Fruit fly (Drosophila melanogaster) whole organism, embryonic: ENCODE results near the gene BomT3.

Experiments used
- C15 ChIP-seq: fragments of 200-800 bp; sonication (Bioruptor generic); IDR thresholded peaks from 3 replicates; pipeline ENCODE4 v1.3.6; 2022; ENCODE audit warnings: missing biosample characterization, missing genetic modification characterization
- CG10147 ChIP-seq: fragments of 200-800 bp; sonication (Bioruptor generic); optimal IDR thresholded peaks from 2 replicates; lab custom pipeline; 2019; ENCODE audit warnings: missing biosample characterization, mild to moderate bottlenecking, missing genetic modification characterization, moderate library complexity
- CG11723 ChIP-seq: fragments of 200-800 bp; sonication (Bioruptor generic); optimal IDR thresholded peaks from 2 replicates; lab custom pipeline; 2017; ENCODE audit warnings: missing biosample characterization, mild to moderate bottlenecking, missing genetic modification characterization
- CG12236 ChIP-seq: fragments of 200-800 bp; sonication (Bioruptor generic); optimal IDR thresholded peaks from 2 replicates; lab custom pipeline; 2016; ENCODE audit warnings: missing biosample characterization, missing genetic modification characterization
- CG13123 ChIP-seq: fragments of 200-800 bp; sonication (Bioruptor generic); optimal IDR thresholded peaks from 2 replicates; lab custom pipeline; 2016; ENCODE audit warnings: missing biosample characterization, missing genetic modification characterization
- CG14667 ChIP-seq: fragments of 200-800 bp; sonication (Bioruptor generic); IDR thresholded peaks from 2 replicates; pipeline ENCODE4 v1.3.6; 2022; ENCODE audit warnings: missing biosample characterization, missing genetic modification characterization
- CG1529 ChIP-seq: fragments of 200-800 bp; sonication (Bioruptor generic); optimal IDR thresholded peaks from 3 replicates; lab custom pipeline; 2018; ENCODE audit warnings: missing biosample characterization, missing genetic modification characterization
- CG15696 ChIP-seq: fragments of 200-800 bp; sonication (Bioruptor generic); optimal IDR thresholded peaks from 2 replicates; lab custom pipeline; 2019; ENCODE audit warnings: missing biosample characterization, mild to moderate bottlenecking, missing genetic modification characterization, moderate library complexity
- CG17328 ChIP-seq: fragments of 200-800 bp; sonication (Bioruptor generic); IDR thresholded peaks from 2 replicates; pipeline ENCODE4 v1.3.6; 2022; ENCODE audit warnings: missing biosample characterization, missing genetic modification characterization
- CG17829 ChIP-seq: fragments of 200-800 bp; optimal IDR thresholded peaks from 2 replicates; lab custom pipeline; 2019; ENCODE audit warnings: missing biosample characterization, mild to moderate bottlenecking, missing genetic modification characterization, moderate library complexity
- CG1792 ChIP-seq: fragments of 200-800 bp; sonication (Bioruptor generic); optimal IDR thresholded peaks from 2 replicates; lab custom pipeline; 2016; ENCODE audit warnings: missing biosample characterization, missing genetic modification characterization
- CG2116 ChIP-seq: fragments of 200-800 bp; sonication (Bioruptor generic); optimal IDR thresholded peaks from 3 replicates; lab custom pipeline; 2018; ENCODE audit warnings: missing biosample characterization, mild to moderate bottlenecking, missing genetic modification characterization
- CG3726 ChIP-seq: fragments of 200-800 bp; sonication (Bioruptor generic); IDR thresholded peaks from 3 replicates; pipeline ENCODE4, ENCODE4 v1.3.6; 2022; ENCODE audit warnings: missing biosample characterization, missing genetic modification characterization
- CG7786 ChIP-seq: fragments of 200-800 bp; sonication (Bioruptor generic); optimal IDR thresholded peaks from 2 replicates; lab custom pipeline; 2016; ENCODE audit warnings: missing biosample characterization, missing genetic modification characterization
- CG7928 ChIP-seq: fragments of 200-800 bp; sonication (Bioruptor generic); optimal IDR thresholded peaks from 2 replicates; lab custom pipeline; 2017; ENCODE audit warnings: missing biosample characterization, mild to moderate bottlenecking, missing genetic modification characterization
- CG8478 ChIP-seq: fragments of >200 bp; optimal IDR thresholded peaks from 2 replicates; lab custom pipeline; 2018
- CkIIα-i1 ChIP-seq: fragments of 200-800 bp; sonication (Bioruptor generic); IDR thresholded peaks from 2 replicates; pipeline ENCODE4 v1.3.6; 2022; ENCODE audit warnings: missing biosample characterization, missing genetic modification characterization
- CrebB ChIP-seq: fragments of 200-800 bp; sonication (Bioruptor generic); optimal IDR thresholded peaks from 3 replicates; lab custom pipeline; 2018; ENCODE audit warnings: missing biosample characterization, mild to moderate bottlenecking, missing genetic modification characterization
- Dek ChIP-seq: fragments of 200-800 bp; sonication (Bioruptor generic); optimal IDR thresholded peaks from 3 replicates; lab custom pipeline; 2019; ENCODE audit warnings: missing biosample characterization, mild to moderate bottlenecking, missing genetic modification characterization, moderate library complexity
- Dll ChIP-seq: fragments of 200-800 bp; sonication (Bioruptor generic); IDR thresholded peaks from 4 replicates; pipeline ENCODE4 v1.3.6; 2022; ENCODE audit warnings: missing biosample characterization, missing genetic modification characterization; ENCODE audit not compliant: partially characterized antibody
- Ets97D ChIP-seq: fragments of 200-800 bp; sonication (Bioruptor generic); optimal IDR thresholded peaks from 3 replicates; lab custom pipeline; 2016; ENCODE audit warnings: missing biosample characterization, missing genetic modification characterization
- Gsc ChIP-seq: fragments of 200-800 bp; sonication (Bioruptor generic); IDR thresholded peaks from 2 replicates; pipeline ENCODE4 v1.3.6; 2022; ENCODE audit warnings: missing biosample characterization, missing genetic modification characterization
- HLH4C ChIP-seq: fragments of 200-800 bp; sonication (Bioruptor generic); IDR thresholded peaks from 3 replicates; pipeline ENCODE4 v1.3.6; 2022; ENCODE audit warnings: missing biosample characterization, missing genetic modification characterization; ENCODE audit not compliant: partially characterized antibody
- HmgD ChIP-seq: fragments of 200-800 bp; sonication (Bioruptor generic); optimal IDR thresholded peaks from 3 replicates; lab custom pipeline; 2016; ENCODE audit warnings: missing biosample characterization, missing genetic modification characterization
- Hmr ChIP-seq: fragments of 200-800 bp; sonication (Bioruptor generic); optimal IDR thresholded peaks from 3 replicates; lab custom pipeline; 2017; ENCODE audit warnings: mild to moderate bottlenecking, missing biosample characterization, missing genetic modification reagents, missing genetic modification characterization
- Jarid2 ChIP-seq: fragments of 200-800 bp; sonication (Bioruptor generic); optimal IDR thresholded peaks from 3 replicates; lab custom pipeline; 2017; ENCODE audit warnings: mild to moderate bottlenecking, missing biosample characterization, missing genetic modification reagents, missing genetic modification characterization
- Nf-YA ChIP-seq: fragments of 200-800 bp; sonication (Bioruptor generic); IDR thresholded peaks from 2 replicates; pipeline ENCODE4 v1.3.6; 2022; ENCODE audit warnings: missing biosample characterization, missing genetic modification characterization
- Nf-YC ChIP-seq: fragments of 200-800 bp; optimal IDR thresholded peaks from 3 replicates; lab custom pipeline; 2019; ENCODE audit warnings: missing biosample characterization, mild to moderate bottlenecking, missing genetic modification characterization, moderate library complexity
- Sin3A ChIP-seq: fragments of >200 bp; optimal IDR thresholded peaks from 2 replicates; lab custom pipeline; 2018
- Sox100B ChIP-seq: fragments of 200-800 bp; sonication (Bioruptor generic); optimal IDR thresholded peaks from 3 replicates; lab custom pipeline; 2018; ENCODE audit warnings: missing biosample characterization, mild to moderate bottlenecking, missing genetic modification characterization
- bowl ChIP-seq: fragments of 200-800 bp; sonication (Bioruptor generic); IDR thresholded peaks from 2 replicates; pipeline ENCODE4 v1.3.6; 2022; ENCODE audit warnings: missing biosample characterization, missing genetic modification characterization
- cg ChIP-seq: fragments of 200-800 bp; sonication (Bioruptor generic); optimal IDR thresholded peaks from 3 replicates; lab custom pipeline; 2019; ENCODE audit warnings: missing biosample characterization, mild to moderate bottlenecking, missing genetic modification characterization, moderate library complexity
- crc ChIP-seq: fragments of 200-800 bp; sonication (Bioruptor generic); optimal IDR thresholded peaks from 2 replicates; lab custom pipeline; 2016; ENCODE audit warnings: missing biosample characterization, missing genetic modification characterization
- danr ChIP-seq: fragments of 200-800 bp; sonication (Bioruptor generic); IDR thresholded peaks from 2 replicates; pipeline ENCODE4 v1.3.6; 2022; ENCODE audit warnings: missing biosample characterization, missing genetic modification characterization
- dati ChIP-seq: fragments of 200-800 bp; sonication (Bioruptor generic); IDR thresholded peaks from 2 replicates; pipeline ENCODE4 v1.3.6; 2022; ENCODE audit warnings: missing biosample characterization, missing genetic modification characterization
- dimm ChIP-seq: fragments of 200-800 bp; sonication (Bioruptor generic); IDR thresholded peaks from 2 replicates; pipeline ENCODE4 v1.3.6; 2022; ENCODE audit warnings: missing biosample characterization, missing genetic modification characterization
- eve ChIP-seq, 2 experiments: fragments of >200 bp; optimal IDR thresholded peaks; 2 replicates each; lab custom pipeline; 2017; ENCODE audit warnings: missing biosample characterization in 2 of 2, missing genetic modification characterization in 2 of 2
- fd3F ChIP-seq: fragments of 200-800 bp; sonication (Bioruptor generic); optimal IDR thresholded peaks from 2 replicates; lab custom pipeline; 2018; ENCODE audit warnings: missing biosample characterization, mild to moderate bottlenecking, missing genetic modification characterization, moderate library complexity
- gro ChIP-seq: fragments of 200-800 bp; sonication (Bioruptor generic); optimal IDR thresholded peaks from 2 replicates; lab custom pipeline; 2016; ENCODE audit warnings: missing biosample characterization, missing genetic modification characterization
- gt ChIP-seq: fragments of 200-800 bp; sonication (Bioruptor generic); IDR thresholded peaks from 2 replicates; pipeline ENCODE4 v1.3.6; 2022; ENCODE audit warnings: missing biosample characterization, missing genetic modification characterization
- lov ChIP-seq, 2 experiments: fragments of 200-800 bp in 1 of 2; fragments of >200 bp in 1 of 2; sonication (Bioruptor generic) in 1 of 2; IDR thresholded peaks in 1 of 2; optimal IDR thresholded peaks in 1 of 2; 2 replicates in 1 of 2; 3 replicates in 1 of 2; pipeline versions ENCODE4 v1.3.6 to Lab custom; 2017 to 2022; ENCODE audit warnings: missing biosample characterization in 1 of 2, missing genetic modification characterization in 1 of 2
- nau ChIP-seq: fragments of 200-800 bp; sonication (Bioruptor generic); optimal IDR thresholded peaks from 3 replicates; lab custom pipeline; 2017; ENCODE audit warnings: missing biosample characterization, mild to moderate bottlenecking, missing genetic modification characterization, missing genetic modification reagents
- onecut ChIP-seq: fragments of 200-800 bp; sonication (Bioruptor generic); IDR thresholded peaks from 2 replicates; pipeline ENCODE4 v1.3.6; 2022; ENCODE audit warnings: missing biosample characterization, missing genetic modification characterization
- phol ChIP-seq: fragments of 200-800 bp; sonication (Bioruptor generic); optimal IDR thresholded peaks from 3 replicates; lab custom pipeline; 2018; ENCODE audit warnings: missing biosample characterization, mild to moderate bottlenecking, missing genetic modification characterization, moderate library complexity
- salm ChIP-seq: fragments of 200-800 bp; sonication (Bioruptor generic); optimal IDR thresholded peaks from 2 replicates; lab custom pipeline; 2018; ENCODE audit warnings: missing biosample characterization, mild to moderate bottlenecking, missing genetic modification characterization
- sd ChIP-seq: fragments of 200-800 bp; sonication (Bioruptor generic); optimal IDR thresholded peaks from 3 replicates; lab custom pipeline; 2018; ENCODE audit warnings: missing biosample characterization, mild to moderate bottlenecking, missing genetic modification characterization, moderate library complexity
- sens ChIP-seq: fragments of 200-800 bp; sonication (Bioruptor generic); peaks from one replicate; lab custom pipeline; 2016; ENCODE audit warnings: missing biosample characterization, missing genetic modification characterization
- slp2 ChIP-seq: fragments of 200-800 bp; sonication (Bioruptor generic); optimal IDR thresholded peaks from 2 replicates; lab custom pipeline; 2016; ENCODE audit warnings: missing biosample characterization, missing genetic modification characterization
- sr ChIP-seq: fragments of 200-800 bp; sonication (Bioruptor generic); IDR thresholded peaks from 3 replicates; pipeline ENCODE4 v1.3.6; 2022; ENCODE audit warnings: missing biosample characterization, missing genetic modification characterization
- unpg ChIP-seq: fragments of 200-800 bp; sonication (Bioruptor generic); optimal IDR thresholded peaks from 3 replicates; lab custom pipeline; 2018; ENCODE audit warnings: missing biosample characterization, mild to moderate bottlenecking, missing genetic modification characterization, moderate library complexity
- zfh2 ChIP-seq: fragments of 200-800 bp; sonication (Bioruptor generic); optimal IDR thresholded peaks from 2 replicates; lab custom pipeline; 2016; ENCODE audit warnings: missing biosample characterization, missing genetic modification characterization

BomT3 gene

DNA sequence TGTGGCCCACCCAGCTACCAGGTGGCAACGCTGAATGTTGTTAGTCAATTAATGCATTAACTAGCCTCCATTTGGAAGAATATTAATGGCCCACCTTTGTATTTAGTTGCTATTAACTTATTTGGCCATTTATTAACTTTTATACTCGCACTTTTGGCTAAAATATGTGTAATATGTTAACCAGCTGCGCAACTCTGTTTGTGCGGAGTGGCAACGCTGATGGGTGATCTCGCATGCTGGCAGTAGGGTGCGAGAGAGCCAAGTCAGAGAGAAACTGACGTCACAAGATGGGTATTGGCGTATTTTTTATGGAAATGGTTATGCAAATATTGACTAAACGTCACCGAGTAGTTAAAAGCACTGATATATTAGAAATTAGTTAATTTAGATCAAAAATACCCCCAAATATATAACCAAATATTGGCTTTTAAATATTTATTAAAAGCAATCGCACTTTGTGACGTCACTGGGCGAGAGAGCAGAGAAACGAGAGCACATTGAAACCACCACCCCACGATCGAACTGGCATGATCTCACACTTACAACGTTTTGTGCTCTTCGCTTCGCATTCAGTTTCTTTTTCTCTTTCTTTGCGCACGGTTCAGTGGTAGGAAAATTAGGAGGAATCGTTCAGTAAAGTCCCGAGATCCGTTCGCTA lies 44.4 kb downstream of the BomT3 start, which contains the start of gene how (continued):
- TF ChIP-seq C15 (GFP tag; lab: Robert Waterston, UW) (no peak), Sin3A (lab: Kevin White, UChicago) (peak; percentile 90), bowl (GFP tag; lab: Robert Waterston, UW) (no peak), CG14667 (GFP tag; lab: Robert Waterston, UW) (no peak), CG2116 (GFP tag; lab: Kevin White, UChicago) (peak; percentile 87), nau (GFP tag; lab: Kevin White, UChicago) (peak; percentile 24), sr (GFP tag; lab: Robert Waterston, UW) (no peak), CG10147 (GFP tag; lab: Kevin White, UChicago) (no peak), gro (GFP tag; lab: Kevin White, UChicago) (no peak), CG17829 (tag; lab: Kevin White, UChicago) (peak; percentile 34), CG17328 (GFP tag; lab: Robert Waterston, UW) (no peak), CrebB (tag; lab: Kevin White, UChicago) (no peak), gt (GFP tag; lab: Robert Waterston, UW) (no peak), fd3F (GFP tag; lab: Kevin White, UChicago) (no peak), Nf-YC (tag; lab: Kevin White, UChicago) (peak; percentile 37), salm (no peak), CG3726 (GFP tag; lab: Robert Waterston, UW) (no peak), slp2 (GFP tag; lab: Kevin White, UChicago) (peak; percentile 27), onecut (no peak), CG1529 (GFP tag; lab: Kevin White, UChicago) (no peak), zfh2 (GFP tag; lab: Kevin White, UChicago) (no peak), dimm (GFP tag; lab: Robert Waterston, UW) (no peak), unpg (GFP tag; lab: Kevin White, UChicago) (no peak), CG15696 (tag; lab: Kevin White, UChicago) (no peak), dati (GFP tag; lab: Robert Waterston, UW) (no peak), sd (peak; percentile 42), CG7928 (GFP tag; lab: Kevin White, UChicago) (no peak), lov (optimal IDR thresholded peaks at IDR 0.05; lab: Kevin White, UChicago) (no peak), lov (GFP tag; IDR thresholded peaks at IDR 0.05; lab: Robert Waterston, UW) (no peak), Nf-YA (no peak), CG12236 (no peak), Gsc (GFP tag; lab: Robert Waterston, UW) (no peak), CG7786 (GFP tag; lab: Kevin White, UChicago) (no peak), Dek (tag; lab: Kevin White, UChicago) (no peak), danr (GFP tag; lab: Robert Waterston, UW) (no peak), Dll (GFP tag; lab: Robert Waterston, UW) (peak; percentile 57; the same call in 3 of the 4 replicates), CG1792 (GFP tag; lab: Kevin White, UChicago) (no peak), HLH4C (GFP tag; lab: Robert Waterston, UW) (peak; percentile 19; the same call in 1 of the 3 replicates), CkIIα-i1 (GFP tag; lab: Robert Waterston, UW) (no peak), CG11723 (GFP tag; lab: Kevin White, UChicago) (no peak), sens (GFP tag; lab: Kevin White, UChicago) (peak; percentile 83), CG8478 (lab: Kevin White, UChicago) (no peak), Ets97D (GFP tag; lab: Kevin White, UChicago) (peak; percentile 52), phol (peak; percentile 46), Jarid2 (peak; percentile 93), CG13123 (GFP tag; lab: Kevin White, UChicago) (no peak), cg (GFP tag; lab: Kevin White, UChicago) (no peak), HmgD (GFP tag; lab: Kevin White, UChicago) (peak; percentile 41), Sox100B (peak; percentile 20), eve (GFP tag; optimal IDR thresholded peaks at IDR 0.05; lab: Kevin White, UChicago) (no peak), Hmr (GFP tag; lab: Kevin White, UChicago) (peak; percentile 10), crc (GFP tag; lab: Kevin White, UChicago) (no peak)
